Fruit fly (Drosophila melanogaster): ENCODE measurements around the gene S6k.

The S6k gene

dm6 chr3L:5749616-5750336, 61.0 kb downstream of the S6k start:
- TF ChIP-seq CG8478 (optimal IDR thresholded peaks at IDR 0.05) (no peak), CTCF (optimal IDR thresholded peaks at IDR 0.05) (peak; percentile 86 to 96)
